Worm (Caenorhabditis elegans): Measurements from ENCODE around the gene alh-13.

The alh-13 gene

DNA sequence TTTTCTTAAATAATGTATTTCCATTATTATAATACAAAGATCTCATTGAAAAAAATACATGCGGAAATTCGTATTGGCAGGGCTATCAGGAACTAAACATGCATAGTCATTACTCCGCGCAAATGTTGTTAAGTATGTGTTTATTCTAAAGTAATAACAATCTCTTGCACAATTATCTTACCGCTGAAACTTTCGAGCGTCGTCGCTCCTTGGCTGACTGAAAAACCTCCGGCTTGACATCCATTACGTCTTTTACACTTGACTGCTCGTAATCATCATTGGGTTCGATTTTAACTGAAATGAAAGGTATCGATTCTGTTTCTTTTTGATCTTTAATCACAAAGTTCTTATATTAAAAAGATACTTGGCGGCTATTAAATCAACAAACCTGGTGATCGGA, 17.6 kb downstream of the alh-13 start:
- no peak for TF ChIP-seq jun-1 (tag; optimal IDR thresholded peaks at IDR 0.05)
- TF ChIP-seq ztf-11 (tag; optimal IDR thresholded peaks at IDR 0.05): no peak
- no peak for TF ChIP-seq nhr-11 (tag; optimal IDR thresholded peaks at IDR 0.05)
- TF ChIP-seq sptf-1 (tag; optimal IDR thresholded peaks at IDR 0.05): no peak
- no peak for TF ChIP-seq isw-1 (GFP tag; IDR thresholded peaks at IDR 0.05)
- TF ChIP-seq Y116A8C.19 (tag; optimal IDR thresholded peaks at IDR 0.05; ENCODE audit: borderline replicate concordance): no peak
- no peak for TF ChIP-seq ceh-88 (GFP tag; IDR thresholded peaks at IDR 0.05)
- no peak for TF ChIP-seq zag-1 (tag; optimal IDR thresholded peaks at IDR 0.05)
- no peak for TF ChIP-seq lin-15B (tag; optimal IDR thresholded peaks at IDR 0.05)
- no peak for TF ChIP-seq sox-4 (tag; optimal IDR thresholded peaks at IDR 0.05)
- no peak for TF ChIP-seq lin-13 (GFP tag; optimal IDR thresholded peaks at IDR 0.05)
- no peak for TF ChIP-seq pqm-1 (tag; optimal IDR thresholded peaks at IDR 0.05)
- no peak for TF ChIP-seq nhr-28 (tag; optimal IDR thresholded peaks at IDR 0.05)
- no peak for TF ChIP-seq ces-1 (GFP tag; optimal IDR thresholded peaks at IDR 0.05)
- TF ChIP-seq ceh-82 (tag; optimal IDR thresholded peaks at IDR 0.05): no peak
- no peak for TF ChIP-seq swsn-7 (tag; optimal IDR thresholded peaks at IDR 0.05)
- TF ChIP-seq pax-3 (tag; optimal IDR thresholded peaks at IDR 0.05): no peak
- TF ChIP-seq unc-62 (GFP tag; optimal IDR thresholded peaks at IDR 0.05): no peak

DNA sequence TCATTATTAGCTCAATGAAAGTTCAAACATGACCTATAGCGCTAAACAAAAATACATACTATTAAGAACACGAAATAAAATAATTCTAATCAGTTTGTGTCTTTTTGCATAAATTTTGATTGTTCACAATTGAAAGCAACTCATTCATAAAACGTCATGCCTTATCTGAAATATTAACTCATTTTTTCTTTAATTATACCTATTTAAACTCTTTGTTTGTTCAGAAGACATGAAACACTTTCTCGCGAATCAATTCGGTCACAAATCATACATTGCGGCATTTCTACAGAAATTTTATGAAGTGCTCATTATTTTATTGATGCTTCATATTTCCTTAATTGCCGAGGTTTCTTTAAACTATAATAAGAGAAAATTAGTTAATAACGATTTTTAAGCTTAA, 24.7 kb downstream of the alh-13 start:
- TF ChIP-seq ztf-11 (tag; optimal IDR thresholded peaks at IDR 0.05): no peak
- no peak for TF ChIP-seq hpl-2 (GFP tag; optimal IDR thresholded peaks at IDR 0.05)
- no peak for TF ChIP-seq C16A3.4 (tag; optimal IDR thresholded peaks at IDR 0.05)
- TF ChIP-seq efl-1 (optimal IDR thresholded peaks at IDR 0.05): no peak
- TF ChIP-seq efl-1 (GFP tag; optimal IDR thresholded peaks at IDR 0.05 in 1 of 2): no peak
- no peak for TF ChIP-seq sup-37 (GFP tag; optimal IDR thresholded peaks at IDR 0.05)
- TF ChIP-seq elt-2 (tag; optimal IDR thresholded peaks at IDR 0.05): peak; percentile 27
- no peak for TF ChIP-seq pqm-1 (tag; optimal IDR thresholded peaks at IDR 0.05)

DNA sequence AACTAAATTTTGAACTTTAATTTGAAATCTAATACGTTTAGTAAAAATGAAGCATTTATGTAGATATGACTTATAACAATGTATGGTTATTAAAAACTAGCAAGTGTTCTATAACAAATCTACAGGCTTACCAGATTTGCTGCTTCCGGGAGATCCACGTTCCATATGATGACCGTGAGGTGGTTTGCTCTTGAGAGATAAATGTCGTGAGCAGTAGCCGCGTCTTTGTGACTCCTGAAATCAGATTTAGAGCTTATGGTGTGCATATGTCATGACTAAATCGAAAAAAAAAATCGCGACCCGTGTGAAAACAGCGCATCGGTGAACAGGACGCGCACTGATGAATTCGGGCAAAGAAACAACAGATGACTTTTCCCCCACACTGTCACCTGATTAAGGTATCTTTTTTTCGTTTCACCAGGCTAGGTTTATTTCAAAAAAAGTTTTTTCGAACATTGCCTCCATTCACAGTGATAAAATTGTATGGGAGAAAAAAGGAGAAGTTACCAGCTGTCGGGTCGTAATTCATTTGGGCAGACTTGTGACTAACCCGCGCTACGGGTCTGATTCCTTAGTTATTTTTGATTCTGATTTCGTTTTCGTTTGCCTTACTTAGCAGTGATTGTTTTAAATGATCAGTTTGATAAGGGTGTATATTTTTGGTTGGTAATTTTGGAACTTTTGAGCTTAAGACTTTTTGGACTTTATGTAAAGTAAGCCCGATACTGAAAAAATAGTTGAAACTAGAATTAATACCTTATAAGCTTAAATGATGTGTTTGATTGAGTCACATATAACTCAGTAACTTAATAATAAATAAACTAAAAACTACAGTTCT, 26.1 kb downstream of the alh-13 start, which contains the start of gene nhr-27:
Gene nhr-27, minus strand, starts transcription at position 234 of the 838 bp plus-strand sequence.
- TF ChIP-seq C16A3.4 (tag; optimal IDR thresholded peaks at IDR 0.05): no peak
- peak in 1 of 2 experiments; percentile 11 for TF ChIP-seq mdl-1 (tag; optimal IDR thresholded peaks at IDR 0.05)
- peak; percentile 28; the same call in 1 of the 2 replicates for TF ChIP-seq nhr-19 (GFP tag; conservative IDR thresholded peaks at IDR 0.05)
- TF ChIP-seq dpl-1 (GFP tag; optimal IDR thresholded peaks at IDR 0.05): peak in 1 of 3 experiments; percentile 5
- no peak for TF ChIP-seq mef-2 (tag; optimal IDR thresholded peaks at IDR 0.05)
- TF ChIP-seq nhr-85 (tag): peak; percentile 66
- TF ChIP-seq F16B12.6 (tag; optimal IDR thresholded peaks at IDR 0.05): no peak
- TF ChIP-seq skn-1 (tag; optimal IDR thresholded peaks at IDR 0.05): peak; percentile 6
- TF ChIP-seq ceh-90 (tag; optimal IDR thresholded peaks at IDR 0.05): no peak
- TF ChIP-seq dsc-1 (tag; optimal IDR thresholded peaks at IDR 0.05): peak; percentile 10
- peak; percentile 35 for TF ChIP-seq unc-130 (tag; optimal IDR thresholded peaks at IDR 0.05)
- no peak for TF ChIP-seq mab-9 (GFP tag; IDR thresholded peaks at IDR 0.05)
- peak; percentile 13 for TF ChIP-seq lin-14 (GFP tag; optimal IDR thresholded peaks at IDR 0.05)
- no peak for TF ChIP-seq hpl-2 (GFP tag; optimal IDR thresholded peaks at IDR 0.05)
- peak in 1 of 2 experiments; percentile 50 for TF ChIP-seq lin-35 (GFP tag; optimal IDR thresholded peaks at IDR 0.05)
- no peak for TF ChIP-seq efl-1 (optimal IDR thresholded peaks at IDR 0.05)
- peak in 1 of 2 experiments; percentile 65 for TF ChIP-seq efl-1 (GFP tag; optimal IDR thresholded peaks at IDR 0.05 in 1 of 2)
- TF ChIP-seq blmp-1 (tag; optimal IDR thresholded peaks at IDR 0.05): peak; percentile 81
- peak in 1 of 6 experiments; percentile 87 for TF ChIP-seq elt-3 (tag; optimal IDR thresholded peaks at IDR 0.05)
